Worm (Caenorhabditis elegans) whole organism, L1 larva: ENCODE results near the gene F44E5.1.

Source experiments
- C16A3.4 ChIP-seq: fragments of 150-350 bp; optimal IDR thresholded peaks from 2 replicates; lab custom pipeline; 2014; ENCODE audit warnings: missing biosample characterization, missing genetic modification characterization
- F16B12.6 ChIP-seq: fragments of 150-350 bp; optimal IDR thresholded peaks from 2 replicates; lab custom pipeline; 2014; ENCODE audit warnings: missing biosample characterization, missing genetic modification characterization
- Y116A8C.19 ChIP-seq: sonication (generic microtip); optimal IDR thresholded peaks from 2 replicates; lab custom pipeline; 2016; ENCODE audit warnings: missing compliant biosample characterization, missing genetic modification characterization, borderline replicate concordance
- ama-1 ChIP-seq: fragments of 150-350 bp; optimal IDR thresholded peaks from 2 replicates; lab custom pipeline; 2014
- ceh-8 ChIP-seq: fragments of 200-800 bp; sonication (Bioruptor generic); optimal IDR thresholded peaks from 2 replicates; lab custom pipeline; 2018; ENCODE audit warnings: mild to moderate bottlenecking, missing genetic modification characterization, moderate library complexity, missing compliant biosample characterization
- ces-1 ChIP-seq: fragments of 150-350 bp; optimal IDR thresholded peaks from 2 replicates; lab custom pipeline; 2014; ENCODE audit warnings: missing biosample characterization, missing genetic modification reagents, missing genetic modification characterization
- dpl-1 ChIP-seq, 3 experiments: fragments of 150-350 bp in 2 of 3; sonication (generic microtip) in 1 of 3; optimal IDR thresholded peaks; 2 replicates each; lab custom pipeline; 2014 to 2017; ENCODE audit warnings: missing biosample characterization in 3 of 3, missing genetic modification characterization in 3 of 3, missing genetic modification reagents in 3 of 3
- efl-1 ChIP-seq, 4 experiments: fragments of 150-350 bp; optimal IDR thresholded peaks in 3 of 4; peaks in 1 of 4; 1 replicate in 1 of 4; 2 replicates in 3 of 4; lab custom pipeline; 2014; ENCODE audit warnings: missing biosample characterization in 2 of 4, missing genetic modification characterization in 2 of 4, missing genetic modification reagents in 2 of 4
- egl-27 ChIP-seq, 2 experiments: fragments of 150-350 bp in 1 of 2; sonication (generic microtip); optimal IDR thresholded peaks; 3 replicates each; lab custom pipeline; 2017 to 2018; ENCODE audit warnings: missing biosample characterization in 2 of 2, missing genetic modification characterization in 2 of 2, missing genetic modification reagents in 2 of 2
- elt-2 ChIP-seq: sonication (generic microtip); optimal IDR thresholded peaks from 2 replicates; lab custom pipeline; 2016; ENCODE audit warnings: missing genetic modification characterization, mild to moderate bottlenecking, inconsistent platforms, missing compliant biosample characterization, missing genetic modification reagents
- ets-5 ChIP-seq: fragments of 200-800 bp; sonication (Bioruptor generic); IDR thresholded peaks from 2 replicates; pipeline ENCODE4 v1.3.6; 2022; ENCODE audit warnings: missing genetic modification characterization, missing compliant biosample characterization
- fkh-10 ChIP-seq: sonication (generic microtip); optimal IDR thresholded peaks from 2 replicates; lab custom pipeline; 2017; ENCODE audit warnings: missing biosample characterization, missing genetic modification reagents, missing genetic modification characterization
- irx-1 ChIP-seq: sonication (generic microtip); optimal IDR thresholded peaks from 2 replicates; lab custom pipeline; 2016; ENCODE audit warnings: missing genetic modification characterization, missing compliant biosample characterization
- isw-1 ChIP-seq: fragments of 200-800 bp; sonication (Bioruptor generic); IDR thresholded peaks from 2 replicates; pipeline ENCODE4 v1.3.6; 2022; ENCODE audit warnings: missing genetic modification characterization, missing compliant biosample characterization
- lin-13 ChIP-seq: fragments of 150-350 bp; optimal IDR thresholded peaks from 2 replicates; lab custom pipeline; 2014; ENCODE audit warnings: missing biosample characterization, missing genetic modification reagents, missing genetic modification characterization
- lin-35 ChIP-seq, 2 experiments: fragments of 150-350 bp; optimal IDR thresholded peaks; 2 replicates each; lab custom pipeline; 2014; ENCODE audit warnings: missing biosample characterization in 2 of 2, missing genetic modification characterization in 2 of 2, missing genetic modification reagents in 2 of 2
- lin-39 ChIP-seq: fragments of 150-350 bp; optimal IDR thresholded peaks from 2 replicates; lab custom pipeline; 2014; ENCODE audit warnings: missing biosample characterization, missing genetic modification reagents, missing genetic modification characterization
- lsy-2 ChIP-seq, 2 experiments: fragments of 150-350 bp; optimal IDR thresholded peaks; 2 replicates each; lab custom pipeline; 2014; ENCODE audit warnings: missing biosample characterization in 2 of 2, missing genetic modification characterization in 2 of 2
- nhr-12 ChIP-seq: sonication (generic microtip); optimal IDR thresholded peaks from 2 replicates; lab custom pipeline; 2017; ENCODE audit warnings: missing biosample characterization, missing genetic modification characterization
- nhr-20 ChIP-seq: sonication (generic microtip); optimal IDR thresholded peaks from 2 replicates; lab custom pipeline; 2016; ENCODE audit warnings: mild to moderate bottlenecking, missing genetic modification characterization, missing compliant biosample characterization
- nhr-85 ChIP-seq: sonication (generic microtip); peaks from one replicate; lab custom pipeline; 2016; ENCODE audit warnings: missing genetic modification characterization, inconsistent platforms, missing compliant biosample characterization
- pag-3 ChIP-seq: sonication (generic microtip); optimal IDR thresholded peaks from 2 replicates; lab custom pipeline; 2017; ENCODE audit warnings: missing genetic modification characterization, mild to moderate bottlenecking, missing compliant biosample characterization, antibody characterized with exemption, borderline replicate concordance; ENCODE audit not compliant: insufficient read depth
- pax-3 ChIP-seq: fragments of 200-800 bp; sonication (Bioruptor generic); optimal IDR thresholded peaks from 2 replicates; lab custom pipeline; 2018; ENCODE audit warnings: mild to moderate bottlenecking, missing genetic modification characterization, moderate library complexity, missing compliant biosample characterization
- rnt-1 ChIP-seq: sonication (generic microtip); optimal IDR thresholded peaks from 2 replicates; lab custom pipeline; 2016; ENCODE audit warnings: mild to moderate bottlenecking, missing genetic modification characterization, moderate library complexity, missing compliant biosample characterization
- skn-1 ChIP-seq: fragments of 150-350 bp; optimal IDR thresholded peaks from 2 replicates; lab custom pipeline; 2014; ENCODE audit warnings: missing biosample characterization, missing genetic modification characterization
- sox-4 ChIP-seq: sonication (generic microtip); optimal IDR thresholded peaks from 2 replicates; lab custom pipeline; 2016; ENCODE audit warnings: missing genetic modification characterization, missing compliant biosample characterization
- sptf-1 ChIP-seq: fragments of 150-350 bp; optimal IDR thresholded peaks from 2 replicates; lab custom pipeline; 2014; ENCODE audit warnings: missing biosample characterization, missing genetic modification characterization
- tbx-2 ChIP-seq: sonication (generic microtip); optimal IDR thresholded peaks from 2 replicates; lab custom pipeline; 2016; ENCODE audit warnings: missing genetic modification characterization, missing compliant biosample characterization
- unc-62 ChIP-seq: fragments of 150-350 bp; optimal IDR thresholded peaks from 2 replicates; lab custom pipeline; 2014; ENCODE audit warnings: missing biosample characterization, missing genetic modification reagents, missing genetic modification characterization
- zip-4 ChIP-seq: fragments of 200-800 bp; sonication (Bioruptor generic); optimal IDR thresholded peaks from 2 replicates; lab custom pipeline; 2018; ENCODE audit warnings: mild to moderate bottlenecking, missing genetic modification characterization, moderate library complexity, missing compliant biosample characterization

Gene F44E5.1

DNA sequence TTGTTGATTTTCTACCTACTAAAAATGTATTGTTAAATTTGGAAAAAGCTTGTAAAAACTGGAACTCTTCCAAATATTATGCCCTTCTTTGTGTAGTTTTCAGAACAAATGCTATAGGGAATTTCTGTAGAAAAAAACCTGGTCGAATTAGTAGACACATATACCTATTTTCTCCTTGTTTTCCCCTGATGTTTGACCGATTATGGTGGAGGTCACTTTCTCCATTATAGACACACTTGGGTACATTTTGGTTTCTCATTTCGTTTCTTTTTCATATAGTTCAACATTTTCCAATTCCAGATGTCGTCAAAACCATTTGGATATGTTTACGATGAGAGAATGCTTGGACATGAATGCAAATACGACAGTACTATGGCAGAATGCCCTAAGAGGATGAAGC, 24.4 kb upstream of the F44E5.1 start, which contains the start of gene hda-5:
Gene hda-5, plus strand, starts transcription at position 301 of the 400 bp plus-strand sequence.
- TF ChIP-seq Y116A8C.19 (no peak), pag-3 (no peak), nhr-12 (no peak), ceh-8 (GFP tag; lab: Kevin White, UChicago) (no peak), ama-1 (lab: Kevin White, UChicago) (no peak), ets-5 (GFP tag; lab: Robert Waterston, UW) (no peak), egl-27 (tag; optimal IDR thresholded peaks at IDR 0.05; lab: Kevin White, UChicago) (no peak), sox-4 (tag; lab: Kevin White, UChicago) (no peak), unc-62 (GFP tag; lab: Kevin White, UChicago) (no peak), rnt-1 (no peak)

DNA sequence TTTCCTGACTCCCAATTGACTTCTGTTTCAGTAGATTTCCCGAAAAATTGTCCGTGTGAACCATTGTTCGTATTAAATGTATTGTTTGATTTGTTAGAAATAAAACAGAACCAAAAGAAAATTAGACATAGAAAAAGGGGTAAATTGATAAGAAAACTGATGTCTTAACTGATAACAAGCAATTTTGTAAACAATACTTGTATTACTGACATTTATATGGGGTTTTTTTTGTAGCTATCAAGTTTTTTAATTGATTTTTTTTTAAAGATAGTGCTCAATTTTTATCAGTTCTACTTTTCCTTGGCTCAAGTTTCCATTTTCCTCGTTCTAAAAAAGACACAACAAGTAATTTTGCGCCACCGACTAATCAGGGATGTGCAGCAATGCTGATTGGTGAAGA, 22.8 kb upstream of the F44E5.1 start:
- no peak for TF ChIP-seq fkh-10 (GFP tag; lab: Kevin White, UChicago)
- TF ChIP-seq lin-13 (GFP tag; lab: Kevin White, UChicago) = no peak
- TF ChIP-seq elt-2 (tag; lab: Kevin White, UChicago) = peak; percentile 78
- no peak for TF ChIP-seq C16A3.4
- no peak for TF ChIP-seq pax-3 (tag; lab: Kevin White, UChicago)
- no peak for TF ChIP-seq nhr-20 (tag; lab: Kevin White, UChicago)
- no peak for TF ChIP-seq skn-1 (tag; lab: Kevin White, UChicago)
- no peak for TF ChIP-seq ces-1

DNA sequence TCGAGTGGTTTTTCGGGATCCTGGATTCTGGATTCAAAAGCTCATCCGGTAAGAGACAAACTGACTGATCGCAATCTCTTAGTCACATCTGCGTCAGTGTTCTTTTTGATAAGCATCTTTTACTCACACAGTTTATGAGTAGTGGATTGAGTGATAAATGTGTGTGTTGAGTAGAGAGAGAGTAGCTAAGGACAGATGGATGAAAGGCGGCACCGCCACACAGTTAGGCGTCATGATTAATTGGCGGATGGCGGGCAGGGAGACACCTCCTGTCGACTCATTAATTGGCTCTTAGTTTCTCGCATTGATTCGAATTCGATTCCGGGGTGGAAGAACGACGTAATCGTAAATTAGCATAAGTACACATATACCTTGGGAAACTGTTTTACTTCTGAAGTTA, 20.0 kb upstream of the F44E5.1 start:
- peak; percentile 3 for TF ChIP-seq lin-39 (tag; lab: Kevin White, UChicago)
- no peak for TF ChIP-seq dpl-1 (GFP tag; optimal IDR thresholded peaks at IDR 0.05; lab: Kevin White, UChicago)
- peak; percentile 75 for TF ChIP-seq nhr-85

DNA sequence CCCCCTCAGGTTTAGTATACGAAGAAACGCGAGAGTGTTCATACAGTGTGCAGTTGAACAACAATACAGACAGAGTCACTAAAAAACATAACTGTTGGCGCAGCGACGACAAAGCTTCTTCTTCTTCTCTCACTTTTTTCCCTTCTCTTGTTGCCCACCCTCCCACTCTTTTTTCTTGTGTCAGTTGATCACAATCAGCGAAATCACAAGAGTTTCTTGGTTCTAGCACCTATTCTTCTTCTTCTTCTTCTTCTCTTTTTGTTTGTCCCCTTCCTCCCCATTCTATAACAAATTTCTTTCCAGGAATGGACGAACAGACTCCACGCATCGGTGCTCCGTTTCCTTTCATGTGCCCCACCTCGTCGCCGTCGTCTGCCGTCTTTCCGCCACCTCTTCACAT, 16.1 kb upstream of the F44E5.1 start, which contains the start of gene F43G6.4:
Gene F43G6.4, plus strand, starts transcription at position 301 of the 400 bp plus-strand sequence.
- TF ChIP-seq tbx-2 (no peak), irx-1 (tag; lab: Kevin White, UChicago) (no peak), F16B12.6 (tag; lab: Kevin White, UChicago) (no peak), isw-1 (GFP tag; lab: Robert Waterston, UW) (no peak), nhr-12 (no peak)
- TF ChIP-seq, all 84 proteins: peak for 0

DNA sequence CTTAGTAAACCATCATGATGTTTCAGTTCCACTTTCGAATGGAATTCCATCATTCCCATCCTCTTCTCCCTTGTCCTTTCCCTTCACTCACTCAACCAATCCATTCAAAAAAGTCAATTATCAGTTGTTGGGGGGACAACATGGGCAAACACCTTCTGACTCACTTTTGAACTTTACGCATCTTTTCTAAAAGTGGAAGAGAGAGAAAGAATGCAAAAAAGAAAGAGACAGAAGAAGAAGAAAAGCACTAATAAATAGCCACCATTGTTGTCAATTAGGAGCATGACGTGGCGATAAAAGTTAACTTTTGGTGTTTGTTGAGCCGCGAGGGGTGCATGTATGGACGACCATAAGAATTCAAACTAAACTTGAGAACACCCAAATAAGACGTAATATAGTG, 13.7 kb upstream of the F44E5.1 start:
- TF ChIP-seq efl-1 (optimal IDR thresholded peaks at IDR 0.05; lab: Kevin White, UChicago) (no peak), efl-1 (GFP tag; optimal IDR thresholded peaks at IDR 0.05 in 1 of 2; lab: Kevin White, UChicago) (peak in 1 of 2 experiments; percentile 64), lsy-2 (tag; optimal IDR thresholded peaks at IDR 0.05; lab: Kevin White, UChicago) (no peak)

DNA sequence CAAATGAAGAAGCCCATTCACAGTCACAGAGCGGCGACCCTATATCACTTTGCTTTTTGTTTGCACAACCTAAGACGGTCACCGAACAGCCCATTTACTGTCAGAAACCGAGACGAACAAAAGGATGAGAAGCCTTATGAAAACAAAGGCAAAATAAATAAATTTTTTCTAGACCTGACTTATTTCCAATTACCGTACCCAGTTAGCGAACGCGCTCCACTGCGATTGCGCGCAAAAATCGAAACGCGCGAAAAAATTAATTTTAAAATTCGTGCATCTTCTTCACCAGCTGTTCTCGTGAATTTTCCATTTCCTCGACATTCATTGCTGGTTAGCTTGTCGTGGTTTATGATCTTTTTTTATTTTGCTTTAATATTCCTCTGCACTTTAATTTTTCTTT, 8.1 kb upstream of the F44E5.1 start, which contains the start of gene F43G6.16:
Gene F43G6.16, minus strand, starts transcription at position 141 of the 400 bp plus-strand sequence.
- TF ChIP-seq lsy-2 (tag; optimal IDR thresholded peaks at IDR 0.05; lab: Kevin White, UChicago) (peak; percentile 41 to 97), dpl-1 (GFP tag; optimal IDR thresholded peaks at IDR 0.05; lab: Kevin White, UChicago) (peak; percentile 30 to 72 (median 59)), efl-1 (optimal IDR thresholded peaks at IDR 0.05; lab: Kevin White, UChicago) (peak; percentile 41 to 43), efl-1 (GFP tag; optimal IDR thresholded peaks at IDR 0.05 in 1 of 2; lab: Kevin White, UChicago) (peak; percentile 58 to 94), elt-2 (tag; lab: Kevin White, UChicago) (no peak), zip-4 (GFP tag; lab: Kevin White, UChicago) (no peak), lin-35 (GFP tag; optimal IDR thresholded peaks at IDR 0.05; lab: Kevin White, UChicago) (peak; percentile 7 to 78), sptf-1 (no peak)
